Worm (Caenorhabditis elegans) whole organism, L1 larva: Measurements from ENCODE around the gene dpf-6.

ENCODE experiments used
- C04F5.9 ChIP-seq: sonication (generic microtip); optimal IDR thresholded peaks from 2 replicates; lab custom pipeline; 2016; ENCODE audit warnings: missing genetic modification characterization, missing compliant biosample characterization
- C34B4.2 ChIP-seq: sonication (generic microtip); optimal IDR thresholded peaks from 2 replicates; lab custom pipeline; 2017; ENCODE audit warnings: mild to moderate bottlenecking, missing genetic modification characterization, missing compliant biosample characterization
- F16B12.6 ChIP-seq: fragments of 150-350 bp; optimal IDR thresholded peaks from 2 replicates; lab custom pipeline; 2014; ENCODE audit warnings: missing biosample characterization, missing genetic modification characterization
- Y116A8C.19 ChIP-seq: sonication (generic microtip); optimal IDR thresholded peaks from 2 replicates; lab custom pipeline; 2016; ENCODE audit warnings: missing compliant biosample characterization, missing genetic modification characterization, borderline replicate concordance
- aha-1 ChIP-seq: fragments of 150-350 bp; optimal IDR thresholded peaks from 2 replicates; lab custom pipeline; 2014; ENCODE audit warnings: missing biosample characterization, missing genetic modification characterization
- ama-1 ChIP-seq: fragments of 150-350 bp; optimal IDR thresholded peaks from 2 replicates; lab custom pipeline; 2014
- blmp-1 ChIP-seq: fragments of 150-350 bp; optimal IDR thresholded peaks from 2 replicates; lab custom pipeline; 2014; ENCODE audit warnings: missing biosample characterization, missing genetic modification characterization
- ceh-63 ChIP-seq: fragments of 200-800 bp; sonication (Bioruptor generic); optimal IDR thresholded peaks from 2 replicates; lab custom pipeline; 2018; ENCODE audit warnings: mild to moderate bottlenecking, missing genetic modification characterization, missing compliant biosample characterization
- ceh-8 ChIP-seq: fragments of 200-800 bp; sonication (Bioruptor generic); optimal IDR thresholded peaks from 2 replicates; lab custom pipeline; 2018; ENCODE audit warnings: mild to moderate bottlenecking, missing genetic modification characterization, moderate library complexity, missing compliant biosample characterization
- ceh-82 ChIP-seq, 3 experiments: fragments of 150-350 bp in 1 of 3; sonication (generic microtip) in 2 of 3; optimal IDR thresholded peaks; 2 replicates each; lab custom pipeline; 2014 to 2017; ENCODE audit warnings: missing biosample characterization in 3 of 3, missing genetic modification characterization in 3 of 3
- ceh-88 ChIP-seq: fragments of 200-800 bp; sonication (Bioruptor generic); IDR thresholded peaks from 2 replicates; pipeline ENCODE4 v1.3.6; 2022; ENCODE audit warnings: missing genetic modification characterization, missing compliant biosample characterization
- dpl-1 ChIP-seq, 3 experiments: fragments of 150-350 bp in 2 of 3; sonication (generic microtip) in 1 of 3; optimal IDR thresholded peaks; 2 replicates each; lab custom pipeline; 2014 to 2017; ENCODE audit warnings: missing biosample characterization in 3 of 3, missing genetic modification characterization in 3 of 3, missing genetic modification reagents in 3 of 3
- dsc-1 ChIP-seq: sonication (generic microtip); optimal IDR thresholded peaks from 2 replicates; lab custom pipeline; 2016; ENCODE audit warnings: mild to moderate bottlenecking, missing genetic modification characterization, missing compliant biosample characterization
- efl-1 ChIP-seq, 4 experiments: fragments of 150-350 bp; optimal IDR thresholded peaks in 3 of 4; peaks in 1 of 4; 1 replicate in 1 of 4; 2 replicates in 3 of 4; lab custom pipeline; 2014; ENCODE audit warnings: missing biosample characterization in 2 of 4, missing genetic modification characterization in 2 of 4, missing genetic modification reagents in 2 of 4
- efl-3 ChIP-seq: fragments of 200-800 bp; sonication (Bioruptor generic); optimal IDR thresholded peaks from 2 replicates; lab custom pipeline; 2018; ENCODE audit warnings: mild to moderate bottlenecking, missing genetic modification characterization, missing compliant biosample characterization
- egl-27 ChIP-seq, 2 experiments: fragments of 150-350 bp in 1 of 2; sonication (generic microtip); optimal IDR thresholded peaks; 3 replicates each; lab custom pipeline; 2017 to 2018; ENCODE audit warnings: missing biosample characterization in 2 of 2, missing genetic modification characterization in 2 of 2, missing genetic modification reagents in 2 of 2
- ets-5 ChIP-seq: fragments of 200-800 bp; sonication (Bioruptor generic); IDR thresholded peaks from 2 replicates; pipeline ENCODE4 v1.3.6; 2022; ENCODE audit warnings: missing genetic modification characterization, missing compliant biosample characterization
- fkh-4 ChIP-seq: sonication (generic microtip); optimal IDR thresholded peaks from 2 replicates; lab custom pipeline; 2016; ENCODE audit warnings: missing compliant biosample characterization, missing genetic modification characterization, borderline replicate concordance
- grh-1 ChIP-seq: fragments of 200-800 bp; sonication (Bioruptor generic); IDR thresholded peaks from 2 replicates; pipeline ENCODE4 v1.3.6; 2022; ENCODE audit warnings: missing genetic modification reagents, missing genetic modification characterization, missing compliant biosample characterization
- hlh-17 ChIP-seq: fragments of 200-800 bp; sonication (Bioruptor generic); optimal IDR thresholded peaks from 2 replicates; lab custom pipeline; 2018; ENCODE audit warnings: missing genetic modification characterization, mild to moderate bottlenecking, missing compliant biosample characterization, moderate library complexity, borderline replicate concordance
- hlh-4 ChIP-seq: sonication (generic microtip); optimal IDR thresholded peaks from 2 replicates; lab custom pipeline; 2016; ENCODE audit warnings: mild to moderate bottlenecking, missing genetic modification characterization, missing compliant biosample characterization
- hpl-2 ChIP-seq: fragments of 150-350 bp; optimal IDR thresholded peaks from 2 replicates; lab custom pipeline; 2014; ENCODE audit warnings: missing biosample characterization, missing genetic modification reagents, missing genetic modification characterization
- jun-1 ChIP-seq: fragments of 150-350 bp; optimal IDR thresholded peaks from 2 replicates; lab custom pipeline; 2014; ENCODE audit warnings: missing biosample characterization, missing genetic modification reagents, missing genetic modification characterization
- lin-13 ChIP-seq: fragments of 150-350 bp; optimal IDR thresholded peaks from 2 replicates; lab custom pipeline; 2014; ENCODE audit warnings: missing biosample characterization, missing genetic modification reagents, missing genetic modification characterization
- lin-14 ChIP-seq: fragments of 200-800 bp; sonication (Bioruptor generic); optimal IDR thresholded peaks from 2 replicates; lab custom pipeline; 2018; ENCODE audit warnings: mild to moderate bottlenecking, missing genetic modification characterization, moderate library complexity, missing compliant biosample characterization
- lin-15B ChIP-seq: fragments of 150-350 bp; sonication (generic microtip); optimal IDR thresholded peaks from 3 replicates; lab custom pipeline; 2014; ENCODE audit warnings: missing biosample characterization, missing genetic modification characterization
- lin-35 ChIP-seq, 2 experiments: fragments of 150-350 bp; optimal IDR thresholded peaks; 2 replicates each; lab custom pipeline; 2014; ENCODE audit warnings: missing biosample characterization in 2 of 2, missing genetic modification characterization in 2 of 2, missing genetic modification reagents in 2 of 2
- mab-9 ChIP-seq: fragments of 200-800 bp; sonication (Bioruptor generic); IDR thresholded peaks from 2 replicates; pipeline ENCODE4 v1.3.6; 2022; ENCODE audit warnings: missing genetic modification reagents, missing genetic modification characterization, missing compliant biosample characterization
- mdl-1 ChIP-seq, 2 experiments: fragments of 150-350 bp; optimal IDR thresholded peaks; 2 replicates each; lab custom pipeline; 2014 to 2017; ENCODE audit warnings: missing biosample characterization in 2 of 2, missing genetic modification characterization in 2 of 2, inconsistent platforms in 1 of 2
- mef-2 ChIP-seq: fragments of 150-350 bp; optimal IDR thresholded peaks from 2 replicates; lab custom pipeline; 2014; ENCODE audit warnings: missing biosample characterization, missing genetic modification characterization
- nhr-11 ChIP-seq: fragments of 150-350 bp; optimal IDR thresholded peaks from 2 replicates; lab custom pipeline; 2014; ENCODE audit warnings: missing biosample characterization, missing genetic modification characterization
- nhr-12 ChIP-seq: sonication (generic microtip); optimal IDR thresholded peaks from 2 replicates; lab custom pipeline; 2017; ENCODE audit warnings: missing biosample characterization, missing genetic modification characterization
- nhr-19 ChIP-seq: fragments of 200-800 bp; sonication (Bioruptor generic); conservative IDR thresholded peaks from 2 replicates; pipeline ENCODE4 v1.3.6; 2022; ENCODE audit warnings: missing genetic modification characterization, missing compliant biosample characterization
- nhr-237 ChIP-seq: fragments of 150-350 bp; optimal IDR thresholded peaks from 2 replicates; lab custom pipeline; 2014; ENCODE audit warnings: missing biosample characterization, missing genetic modification characterization
- nhr-71 ChIP-seq: sonication (generic microtip); optimal IDR thresholded peaks from 2 replicates; lab custom pipeline; 2016; ENCODE audit warnings: mild to moderate bottlenecking, missing genetic modification characterization, moderate library complexity, missing compliant biosample characterization
- nhr-76 ChIP-seq: sonication (generic microtip); optimal IDR thresholded peaks from 2 replicates; lab custom pipeline; 2017; ENCODE audit warnings: missing biosample characterization, missing genetic modification characterization
- nhr-77 ChIP-seq: fragments of 150-350 bp; optimal IDR thresholded peaks from 2 replicates; lab custom pipeline; 2014; ENCODE audit warnings: missing biosample characterization, missing genetic modification characterization
- nhr-84 ChIP-seq: sonication (generic microtip); optimal IDR thresholded peaks from 2 replicates; lab custom pipeline; 2017; ENCODE audit warnings: missing biosample characterization, missing genetic modification characterization
- nhr-90 ChIP-seq: sonication (generic microtip); optimal IDR thresholded peaks from 2 replicates; lab custom pipeline; 2016; ENCODE audit warnings: mild to moderate bottlenecking, missing genetic modification characterization, missing compliant biosample characterization; ENCODE audit not compliant: poor library complexity
- pag-3 ChIP-seq: sonication (generic microtip); optimal IDR thresholded peaks from 2 replicates; lab custom pipeline; 2017; ENCODE audit warnings: missing genetic modification characterization, mild to moderate bottlenecking, missing compliant biosample characterization, antibody characterized with exemption, borderline replicate concordance; ENCODE audit not compliant: insufficient read depth
- pax-3 ChIP-seq: fragments of 200-800 bp; sonication (Bioruptor generic); optimal IDR thresholded peaks from 2 replicates; lab custom pipeline; 2018; ENCODE audit warnings: mild to moderate bottlenecking, missing genetic modification characterization, moderate library complexity, missing compliant biosample characterization
- pqm-1 ChIP-seq: sonication (generic microtip); optimal IDR thresholded peaks from 3 replicates; lab custom pipeline; 2017; ENCODE audit warnings: missing biosample characterization, missing genetic modification characterization
- rnt-1 ChIP-seq: sonication (generic microtip); optimal IDR thresholded peaks from 2 replicates; lab custom pipeline; 2016; ENCODE audit warnings: mild to moderate bottlenecking, missing genetic modification characterization, moderate library complexity, missing compliant biosample characterization
- snu-23 ChIP-seq: sonication (generic microtip); optimal IDR thresholded peaks from 2 replicates; lab custom pipeline; 2016; ENCODE audit warnings: missing genetic modification characterization, missing compliant biosample characterization
- tbx-2 ChIP-seq: sonication (generic microtip); optimal IDR thresholded peaks from 2 replicates; lab custom pipeline; 2016; ENCODE audit warnings: missing genetic modification characterization, missing compliant biosample characterization
- tlp-1 ChIP-seq: fragments of 150-350 bp; optimal IDR thresholded peaks from 2 replicates; lab custom pipeline; 2014; ENCODE audit warnings: missing biosample characterization, missing genetic modification characterization
- unc-130 ChIP-seq: fragments of 150-350 bp; optimal IDR thresholded peaks from 2 replicates; lab custom pipeline; 2017; ENCODE audit warnings: missing biosample characterization, missing genetic modification characterization, inconsistent platforms
- unc-30 ChIP-seq: sonication (generic microtip); optimal IDR thresholded peaks from 2 replicates; lab custom pipeline; 2017; ENCODE audit warnings: missing biosample characterization, missing genetic modification characterization
- unc-62 ChIP-seq: fragments of 150-350 bp; optimal IDR thresholded peaks from 2 replicates; lab custom pipeline; 2014; ENCODE audit warnings: missing biosample characterization, missing genetic modification reagents, missing genetic modification characterization
- unc-86 ChIP-seq: sonication (generic microtip); optimal IDR thresholded peaks from 2 replicates; lab custom pipeline; 2016; ENCODE audit warnings: missing genetic modification characterization, missing compliant biosample characterization
- zag-1 ChIP-seq: fragments of 150-350 bp; optimal IDR thresholded peaks from 2 replicates; lab custom pipeline; 2014; ENCODE audit warnings: missing biosample characterization, missing genetic modification characterization
- zip-4 ChIP-seq: fragments of 200-800 bp; sonication (Bioruptor generic); optimal IDR thresholded peaks from 2 replicates; lab custom pipeline; 2018; ENCODE audit warnings: mild to moderate bottlenecking, missing genetic modification characterization, moderate library complexity, missing compliant biosample characterization

dpf-6 gene

DNA sequence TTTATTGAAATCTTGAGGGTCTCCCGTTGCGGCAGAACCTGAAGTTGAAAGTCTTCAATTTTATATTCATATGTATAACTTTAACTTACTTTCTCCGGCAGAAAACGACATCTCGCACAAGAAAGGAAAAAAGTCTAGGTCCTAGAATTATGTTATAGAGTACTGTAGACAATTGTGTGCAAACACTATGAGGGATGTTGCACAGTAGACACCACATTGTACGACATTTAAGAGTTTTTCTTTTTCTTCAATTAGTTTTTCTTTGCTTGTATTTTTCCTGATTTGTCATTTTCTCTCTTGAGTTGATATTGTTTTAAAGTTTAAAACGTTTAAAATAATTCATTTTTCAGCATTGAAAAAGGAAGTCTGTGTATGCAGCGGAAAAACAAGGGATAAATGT lies 47.3 kb downstream of the dpf-6 start, which contains the start of the genes K06H7.7 and grp-1 (continued):
- no peak for TF ChIP-seq lin-14
- TF ChIP-seq lin-15B: no peak
- TF ChIP-seq hlh-4 (tag; lab: Kevin White, UChicago): no peak
- TF ChIP-seq nhr-84 (tag; lab: Kevin White, UChicago): no peak
- peak; percentile 28 for TF ChIP-seq lin-13 (GFP tag; lab: Kevin White, UChicago)
- TF ChIP-seq mef-2: no peak
- TF ChIP-seq ceh-63 (GFP tag; lab: Kevin White, UChicago): no peak
- peak; percentile 40; the same call in 1 of the 2 replicates for TF ChIP-seq nhr-19 (GFP tag; lab: Robert Waterston, UW)
- peak; percentile 22 for TF ChIP-seq blmp-1 (tag; lab: Kevin White, UChicago)
- no peak for TF ChIP-seq Y116A8C.19 (tag; lab: Kevin White, UChicago)
- TF ChIP-seq snu-23: peak; percentile 77
- TF ChIP-seq C34B4.2 (tag; lab: Kevin White, UChicago): no peak
- no peak for TF ChIP-seq nhr-237 (tag; lab: Kevin White, UChicago)
- TF ChIP-seq nhr-77 (tag; lab: Kevin White, UChicago): no peak
- TF ChIP-seq grh-1 (GFP tag; lab: Robert Waterston, UW): no peak
- TF ChIP-seq zip-4 (GFP tag; lab: Kevin White, UChicago): peak; percentile 27
- no peak for TF ChIP-seq ets-5
- TF ChIP-seq ceh-82 (tag; optimal IDR thresholded peaks at IDR 0.05; lab: Kevin White, UChicago): peak; percentile 37 to 52 (median 40)
- no peak for TF ChIP-seq nhr-11 (tag; lab: Kevin White, UChicago)
- TF ChIP-seq zag-1: no peak
- TF ChIP-seq aha-1 (tag; lab: Kevin White, UChicago): no peak
- peak; percentile 52 for TF ChIP-seq tbx-2 (tag; lab: Kevin White, UChicago)
- TF ChIP-seq mdl-1 (tag; optimal IDR thresholded peaks at IDR 0.05; lab: Kevin White, UChicago): no peak
- TF ChIP-seq nhr-90: peak; percentile 42
- TF ChIP-seq unc-130 (tag; lab: Kevin White, UChicago): no peak
- no peak for TF ChIP-seq fkh-4 (tag; lab: Kevin White, UChicago)
- TF ChIP-seq tlp-1: no peak
- TF ChIP-seq ceh-88 (GFP tag; lab: Robert Waterston, UW): no peak
- no peak for TF ChIP-seq ama-1 (lab: Kevin White, UChicago)
- TF ChIP-seq ceh-8 (GFP tag; lab: Kevin White, UChicago): no peak
- TF ChIP-seq C04F5.9 (tag; lab: Kevin White, UChicago): peak; percentile 22
- TF ChIP-seq rnt-1 (tag; lab: Kevin White, UChicago): peak; percentile 53
- peak; percentile 75 to 82 for TF ChIP-seq lin-35 (GFP tag; optimal IDR thresholded peaks at IDR 0.05; lab: Kevin White, UChicago)
- TF ChIP-seq unc-86: peak; percentile 13
- peak; percentile 67 to 77 (median 76) for TF ChIP-seq dpl-1 (GFP tag; optimal IDR thresholded peaks at IDR 0.05; lab: Kevin White, UChicago)
- no peak for TF ChIP-seq efl-3 (GFP tag; lab: Kevin White, UChicago)
- no peak for TF ChIP-seq nhr-12 (tag; lab: Kevin White, UChicago)
- TF ChIP-seq efl-1 (optimal IDR thresholded peaks at IDR 0.05; lab: Kevin White, UChicago): peak; percentile 74 to 79
- TF ChIP-seq efl-1 (GFP tag; optimal IDR thresholded peaks at IDR 0.05 in 1 of 2; lab: Kevin White, UChicago): peak; percentile 76 to 97
- peak; percentile 44 for TF ChIP-seq dsc-1 (tag; lab: Kevin White, UChicago)
- TF ChIP-seq hpl-2 (GFP tag; lab: Kevin White, UChicago): no peak
- no peak for TF ChIP-seq pax-3 (tag; lab: Kevin White, UChicago)
- TF ChIP-seq unc-62 (GFP tag; lab: Kevin White, UChicago): no peak
- TF ChIP-seq nhr-76 (tag; lab: Kevin White, UChicago): no peak
- no peak for TF ChIP-seq pag-3 (tag; lab: Kevin White, UChicago)
- no peak for TF ChIP-seq pqm-1
- TF ChIP-seq unc-30 (tag; lab: Kevin White, UChicago): no peak
- TF ChIP-seq F16B12.6 (tag; lab: Kevin White, UChicago): peak; percentile 93
- TF ChIP-seq nhr-71 (tag; lab: Kevin White, UChicago): peak; percentile 73
- no peak for TF ChIP-seq mab-9 (GFP tag; lab: Robert Waterston, UW)
- TF ChIP-seq egl-27 (tag; optimal IDR thresholded peaks at IDR 0.05; lab: Kevin White, UChicago): no peak
- peak; percentile 19 for TF ChIP-seq jun-1 (tag; lab: Kevin White, UChicago)
- no peak for TF ChIP-seq hlh-17 (GFP tag; lab: Kevin White, UChicago)
